Fruit fly (Drosophila melanogaster) whole organism, embryonic: ENCODE results near the gene CG11980.

Experiments
- BEAF-32 ChIP-seq: fragments of 200-800 bp; sonication (Bioruptor generic); optimal IDR thresholded peaks from 3 replicates; lab custom pipeline; 2017; ENCODE audit warnings: missing biosample characterization, missing genetic modification characterization, mild to moderate bottlenecking, moderate library complexity, missing genetic modification reagents
- Blimp-1 ChIP-seq: fragments of 200-800 bp; sonication (Bioruptor generic); optimal IDR thresholded peaks from 3 replicates; lab custom pipeline; 2018; ENCODE audit warnings: missing biosample characterization, missing genetic modification characterization, mild to moderate bottlenecking, moderate library complexity, missing genetic modification reagents
- CG10209 ChIP-seq: fragments of 200-800 bp; sonication (Bioruptor generic); optimal IDR thresholded peaks from 3 replicates; lab custom pipeline; 2017; ENCODE audit warnings: missing biosample characterization, mild to moderate bottlenecking, missing genetic modification characterization, missing genetic modification reagents
- CG11247 ChIP-seq: fragments of 200-800 bp; sonication (Bioruptor generic); IDR thresholded peaks from 2 replicates; pipeline ENCODE4 v1.3.6; 2022; ENCODE audit warnings: missing biosample characterization, missing genetic modification characterization
- CG12071 ChIP-seq: fragments of 200-800 bp; sonication (Bioruptor generic); optimal IDR thresholded peaks from 3 replicates; lab custom pipeline; 2018; ENCODE audit warnings: missing biosample characterization, mild to moderate bottlenecking, missing genetic modification characterization
- CG12104 ChIP-seq: fragments of 200-800 bp; sonication (Bioruptor generic); optimal IDR thresholded peaks from 3 replicates; lab custom pipeline; 2016; ENCODE audit warnings: missing biosample characterization, missing genetic modification characterization
- CG12659 ChIP-seq: fragments of 200-800 bp; sonication (Bioruptor generic); optimal IDR thresholded peaks from 3 replicates; lab custom pipeline; 2017; ENCODE audit warnings: mild to moderate bottlenecking, missing biosample characterization, missing genetic modification reagents, missing genetic modification characterization
- CG14014 ChIP-seq: fragments of 200-800 bp; sonication (Bioruptor generic); IDR thresholded peaks from 2 replicates; pipeline ENCODE4 v1.3.6; 2022; ENCODE audit warnings: missing biosample characterization, missing genetic modification characterization
- CG15269 ChIP-seq: fragments of 200-800 bp; sonication (Bioruptor generic); optimal IDR thresholded peaks from 2 replicates; lab custom pipeline; 2018; ENCODE audit warnings: missing biosample characterization, mild to moderate bottlenecking, missing genetic modification characterization, moderate library complexity
- CG15696 ChIP-seq: fragments of 200-800 bp; sonication (Bioruptor generic); optimal IDR thresholded peaks from 2 replicates; lab custom pipeline; 2019; ENCODE audit warnings: missing biosample characterization, mild to moderate bottlenecking, missing genetic modification characterization, moderate library complexity
- CG16813 ChIP-seq: fragments of 200-800 bp; sonication (Bioruptor generic); IDR thresholded peaks from 3 replicates; pipeline ENCODE4 v1.3.6; 2022; ENCODE audit warnings: missing biosample characterization, missing genetic modification characterization; ENCODE audit not compliant: partially characterized antibody
- CG16863 ChIP-seq: fragments of 200-800 bp; sonication (Bioruptor generic); optimal IDR thresholded peaks from 3 replicates; lab custom pipeline; 2016; ENCODE audit warnings: missing biosample characterization, missing genetic modification characterization
- CG18476 ChIP-seq: fragments of 200-800 bp; sonication (Bioruptor generic); optimal IDR thresholded peaks from 2 replicates; lab custom pipeline; 2016; ENCODE audit warnings: missing biosample characterization, mild to moderate bottlenecking, missing genetic modification characterization
- CG3838 ChIP-seq: fragments of 200-800 bp; sonication (Bioruptor generic); optimal IDR thresholded peaks from 3 replicates; lab custom pipeline; 2016; ENCODE audit warnings: missing biosample characterization, missing genetic modification characterization
- CG4360 ChIP-seq: fragments of 200-800 bp; sonication (Bioruptor generic); IDR thresholded peaks from 2 replicates; pipeline ENCODE4 v1.3.6; 2022; ENCODE audit warnings: missing biosample characterization, missing genetic modification characterization
- CG4617 ChIP-seq: fragments of 200-800 bp; sonication (Bioruptor generic); optimal IDR thresholded peaks from 3 replicates; lab custom pipeline; 2016; ENCODE audit warnings: missing biosample characterization, missing genetic modification characterization, borderline replicate concordance
- CG6683 ChIP-seq: fragments of 200-800 bp; sonication (Bioruptor generic); optimal IDR thresholded peaks from 2 replicates; lab custom pipeline; 2017; ENCODE audit warnings: missing biosample characterization, mild to moderate bottlenecking, missing genetic modification characterization, missing genetic modification reagents
- CG7357 ChIP-seq: fragments of 200-800 bp; sonication (Bioruptor generic); IDR thresholded peaks from 3 replicates; pipeline ENCODE4 v1.3.6; 2022; ENCODE audit warnings: missing biosample characterization, missing genetic modification characterization
- CG7928 ChIP-seq: fragments of 200-800 bp; sonication (Bioruptor generic); optimal IDR thresholded peaks from 2 replicates; lab custom pipeline; 2017; ENCODE audit warnings: missing biosample characterization, mild to moderate bottlenecking, missing genetic modification characterization
- CG8359 ChIP-seq: fragments of 200-800 bp; sonication (Bioruptor generic); optimal IDR thresholded peaks from 2 replicates; lab custom pipeline; 2017; ENCODE audit warnings: missing biosample characterization, mild to moderate bottlenecking, missing genetic modification characterization, borderline replicate concordance
- CG8478 ChIP-seq: fragments of >200 bp; optimal IDR thresholded peaks from 2 replicates; lab custom pipeline; 2018
- CTCF ChIP-seq: fragments of 200-800 bp; sonication (Bioruptor generic); optimal IDR thresholded peaks from 2 replicates; lab custom pipeline; 2017; ENCODE audit warnings: missing biosample characterization, mild to moderate bottlenecking, missing genetic modification characterization, moderate library complexity
- D ChIP-seq, 2 experiments: fragments of 200-800 bp in 1 of 2; fragments of >200 bp in 1 of 2; sonication (Bioruptor generic) in 1 of 2; optimal IDR thresholded peaks; 2 replicates in 1 of 2; 3 replicates in 1 of 2; lab custom pipeline; 2017; ENCODE audit warnings: mild to moderate bottlenecking in 1 of 2, missing biosample characterization in 1 of 2, missing genetic modification characterization in 1 of 2, missing genetic modification reagents in 1 of 2
- Dp ChIP-seq: fragments of 200-800 bp; sonication (Bioruptor generic); optimal IDR thresholded peaks from 2 replicates; lab custom pipeline; 2018; ENCODE audit warnings: missing biosample characterization, mild to moderate bottlenecking, missing genetic modification characterization, moderate library complexity
- Gsc ChIP-seq: fragments of 200-800 bp; sonication (Bioruptor generic); IDR thresholded peaks from 2 replicates; pipeline ENCODE4 v1.3.6; 2022; ENCODE audit warnings: missing biosample characterization, missing genetic modification characterization
- H15 ChIP-seq: fragments of 200-800 bp; sonication (Bioruptor generic); IDR thresholded peaks from 3 replicates; pipeline ENCODE4 v1.3.6; 2022; ENCODE audit warnings: missing biosample characterization, missing genetic modification characterization
- HLH3B ChIP-seq: fragments of 200-800 bp; sonication (Bioruptor generic); IDR thresholded peaks from 2 replicates; pipeline ENCODE4 v1.3.6; 2022; ENCODE audit warnings: missing biosample characterization, missing genetic modification characterization
- Hr78 ChIP-seq, 2 experiments: fragments of 200-800 bp in 1 of 2; fragments of >200 bp in 1 of 2; sonication (Bioruptor generic) in 1 of 2; optimal IDR thresholded peaks; 2 replicates each; lab custom pipeline; 2017 to 2019; ENCODE audit warnings: missing biosample characterization in 2 of 2, missing genetic modification characterization in 2 of 2, mild to moderate bottlenecking in 1 of 2, moderate library complexity in 1 of 2
- MBD-R2 ChIP-seq: fragments of 200-800 bp; sonication (Bioruptor generic); IDR thresholded peaks from 2 replicates; pipeline ENCODE4 v1.3.6; 2022; ENCODE audit warnings: missing biosample characterization, missing genetic modification characterization
- NC2α ChIP-seq: fragments of 200-800 bp; sonication (Bioruptor generic); optimal IDR thresholded peaks from 2 replicates; lab custom pipeline; 2016; ENCODE audit warnings: missing biosample characterization, missing genetic modification characterization
- Oaz ChIP-seq: fragments of 200-800 bp; sonication (Bioruptor generic); IDR thresholded peaks from 2 replicates; pipeline ENCODE4 v1.3.6; 2022; ENCODE audit warnings: missing biosample characterization, missing genetic modification characterization
- Oli ChIP-seq: fragments of 200-800 bp; sonication (Bioruptor generic); optimal IDR thresholded peaks from 2 replicates; lab custom pipeline; 2018; ENCODE audit warnings: missing biosample characterization, mild to moderate bottlenecking, missing genetic modification characterization, moderate library complexity
- Opbp ChIP-seq: fragments of 200-800 bp; sonication (Bioruptor generic); IDR thresholded peaks from 3 replicates; pipeline ENCODE4 v1.3.6; 2022; ENCODE audit warnings: missing biosample characterization, missing genetic modification characterization; ENCODE audit not compliant: partially characterized antibody
- Rfx ChIP-seq: fragments of 200-800 bp; sonication (Bioruptor generic); IDR thresholded peaks from 2 replicates; pipeline ENCODE4 v1.3.6; 2022; ENCODE audit warnings: missing biosample characterization, missing genetic modification characterization
- Six4 ChIP-seq: fragments of 200-800 bp; sonication (Bioruptor generic); optimal IDR thresholded peaks from 2 replicates; lab custom pipeline; 2016; ENCODE audit warnings: missing biosample characterization, missing genetic modification characterization
- Sox100B ChIP-seq: fragments of 200-800 bp; sonication (Bioruptor generic); optimal IDR thresholded peaks from 3 replicates; lab custom pipeline; 2018; ENCODE audit warnings: missing biosample characterization, mild to moderate bottlenecking, missing genetic modification characterization
- amos ChIP-seq: fragments of 200-800 bp; sonication (Bioruptor generic); IDR thresholded peaks from 2 replicates; pipeline ENCODE4 v1.3.6; 2022; ENCODE audit warnings: missing biosample characterization, missing genetic modification characterization; ENCODE audit not compliant: partially characterized antibody
- ato ChIP-seq: fragments of 200-800 bp; sonication (Bioruptor generic); IDR thresholded peaks from 2 replicates; pipeline ENCODE4 v1.3.6; 2022; ENCODE audit warnings: missing biosample characterization, missing genetic modification characterization; ENCODE audit not compliant: partially characterized antibody
- bbx ChIP-seq: fragments of 200-800 bp; sonication (Bioruptor generic); IDR thresholded peaks from 2 replicates; pipeline ENCODE4 v1.3.6; 2022; ENCODE audit warnings: missing biosample characterization, missing genetic modification characterization; ENCODE audit not compliant: partially characterized antibody
- crol ChIP-seq: fragments of 200-800 bp; sonication (Bioruptor generic); IDR thresholded peaks from 2 replicates; pipeline ENCODE4 v1.3.6; 2022; ENCODE audit warnings: missing biosample characterization, missing genetic modification characterization
- fd3F ChIP-seq: fragments of 200-800 bp; sonication (Bioruptor generic); optimal IDR thresholded peaks from 2 replicates; lab custom pipeline; 2018; ENCODE audit warnings: missing biosample characterization, mild to moderate bottlenecking, missing genetic modification characterization, moderate library complexity
- ftz-f1 ChIP-seq: fragments of 200-800 bp; sonication (Bioruptor generic); optimal IDR thresholded peaks from 2 replicates; lab custom pipeline; 2016; ENCODE audit warnings: missing biosample characterization, missing genetic modification characterization
- gfzf ChIP-seq: fragments of 200-800 bp; sonication (Bioruptor generic); optimal IDR thresholded peaks from 2 replicates; lab custom pipeline; 2016; ENCODE audit warnings: missing biosample characterization, mild to moderate bottlenecking, missing genetic modification characterization, moderate library complexity
- gsb-n ChIP-seq: fragments of 200-800 bp; sonication (Bioruptor generic); optimal IDR thresholded peaks from 3 replicates; lab custom pipeline; 2018; ENCODE audit warnings: missing biosample characterization, mild to moderate bottlenecking, missing genetic modification characterization
- hb ChIP-seq: fragments of 200-800 bp; sonication (Bioruptor generic); IDR thresholded peaks from 3 replicates; pipeline ENCODE4 v1.3.6; 2022; ENCODE audit warnings: missing biosample characterization, missing genetic modification characterization; ENCODE audit not compliant: partially characterized antibody
- sima ChIP-seq: fragments of 200-800 bp; sonication (Bioruptor generic); optimal IDR thresholded peaks from 2 replicates; lab custom pipeline; 2016; ENCODE audit warnings: missing biosample characterization, missing genetic modification characterization
- sqz ChIP-seq: fragments of 200-800 bp; sonication (Bioruptor generic); optimal IDR thresholded peaks from 3 replicates; lab custom pipeline; 2018; ENCODE audit warnings: missing biosample characterization, mild to moderate bottlenecking, missing genetic modification characterization
- trh ChIP-seq: fragments of 200-800 bp; sonication (Bioruptor generic); optimal IDR thresholded peaks from 2 replicates; lab custom pipeline; 2016; ENCODE audit warnings: missing biosample characterization, missing genetic modification characterization
- zen ChIP-seq: fragments of 200-800 bp; sonication (Bioruptor generic); optimal IDR thresholded peaks from 3 replicates; lab custom pipeline; 2018; ENCODE audit warnings: missing biosample characterization, mild to moderate bottlenecking, missing genetic modification characterization, moderate library complexity
- zfh2 ChIP-seq: fragments of 200-800 bp; sonication (Bioruptor generic); optimal IDR thresholded peaks from 2 replicates; lab custom pipeline; 2016; ENCODE audit warnings: missing biosample characterization, missing genetic modification characterization

CG11980 gene

dm6 chr3R:8978768-8979167 is 25.0 kb upstream of the CG11980 start (continued):
- TF ChIP-seq amos (GFP tag; lab: Robert Waterston, UW) (no peak), Dp (no peak), CG4360 (GFP tag; lab: Robert Waterston, UW) (no peak), CG7928 (GFP tag; lab: Kevin White, UChicago) (no peak), zfh2 (GFP tag; lab: Kevin White, UChicago) (no peak), Oaz (GFP tag; lab: Robert Waterston, UW) (no peak), NC2α (no peak), gfzf (no peak), trh (GFP tag; lab: Kevin White, UChicago) (no peak), CG8359 (no peak), CG18476 (GFP tag; lab: Kevin White, UChicago) (no peak), CG12071 (GFP tag; lab: Kevin White, UChicago) (no peak), CG16863 (GFP tag; lab: Kevin White, UChicago) (no peak), CG3838 (GFP tag; lab: Kevin White, UChicago) (no peak), crol (GFP tag; lab: Robert Waterston, UW) (no peak), CG12659 (GFP tag; lab: Kevin White, UChicago) (no peak), CG15269 (tag; lab: Kevin White, UChicago) (peak; percentile 34), BEAF-32 (no peak), bbx (GFP tag; lab: Robert Waterston, UW) (no peak), Rfx (GFP tag; lab: Robert Waterston, UW) (no peak), gsb-n (tag; lab: Kevin White, UChicago) (peak; percentile 53), sqz (GFP tag; lab: Kevin White, UChicago) (no peak), CG15696 (tag; lab: Kevin White, UChicago) (no peak), CG16813 (GFP tag; lab: Robert Waterston, UW) (no peak), ftz-f1 (no peak), sima (GFP tag; lab: Kevin White, UChicago) (no peak), CG8478 (lab: Kevin White, UChicago) (no peak), HLH3B (GFP tag; lab: Robert Waterston, UW) (peak; percentile 71), CG7357 (GFP tag; lab: Robert Waterston, UW) (peak; percentile 34; the same call in 1 of the 3 replicates), Opbp (no peak), CTCF (GFP tag; lab: Kevin White, UChicago) (no peak), MBD-R2 (GFP tag; lab: Robert Waterston, UW) (no peak), CG14014 (GFP tag; lab: Robert Waterston, UW) (0 out of 2 replicates have a peak, but pooled peaks have one; percentile 40), CG6683 (no peak), hb (GFP tag; lab: Robert Waterston, UW) (no peak), D (optimal IDR thresholded peaks at IDR 0.05; lab: Kevin White, UChicago) (no peak), D (GFP tag; optimal IDR thresholded peaks at IDR 0.05; lab: Kevin White, UChicago) (peak; percentile 50), Sox100B (GFP tag; lab: Kevin White, UChicago) (peak; percentile 13), Oli (peak; percentile 37), CG10209 (GFP tag; lab: Kevin White, UChicago) (peak; percentile 16), Six4 (GFP tag; lab: Kevin White, UChicago) (no peak), CG11247 (GFP tag; lab: Robert Waterston, UW) (no peak), fd3F (no peak), CG4617 (GFP tag; lab: Kevin White, UChicago) (no peak), zen (tag; lab: Kevin White, UChicago) (no peak), Gsc (GFP tag; lab: Robert Waterston, UW) (no peak), CG12104 (GFP tag; lab: Kevin White, UChicago) (peak; percentile 1), ato (GFP tag; lab: Robert Waterston, UW) (no peak), Hr78 (GFP tag; optimal IDR thresholded peaks at IDR 0.05; lab: Kevin White, UChicago) (no peak), Blimp-1 (peak; percentile 79), H15 (GFP tag; lab: Robert Waterston, UW) (peak; percentile 63; the same call in 2 of the 3 replicates)
